Worm (Caenorhabditis elegans) whole organism, young adult: ENCODE measurements around the gene col-97.
A peak's percentile ranks its signal among the peaks of the same experiment; 100 is the strongest.

Experiments used
- C06A6.2 ChIP-seq: fragments of 200-800 bp; sonication (Bioruptor generic); conservative IDR thresholded peaks from 2 replicates; pipeline ENCODE4 v1.3.6; 2022; ENCODE audit warnings: missing genetic modification characterization, missing compliant biosample characterization
- F39B2.1 ChIP-seq: fragments of 200-800 bp; sonication (Bioruptor generic); IDR thresholded peaks from 2 replicates; pipeline ENCODE4 v1.3.6; 2022; ENCODE audit warnings: missing genetic modification reagents, missing genetic modification characterization, missing compliant biosample characterization
- K11D2.4 ChIP-seq: fragments of 200-800 bp; sonication (Bioruptor generic); IDR thresholded peaks from 2 replicates; pipeline ENCODE4 v1.3.6; 2022; ENCODE audit warnings: missing genetic modification reagents, missing genetic modification characterization, missing compliant biosample characterization
- Y56A3A.18 ChIP-seq: fragments of 200-800 bp; sonication (Bioruptor generic); IDR thresholded peaks from 2 replicates; pipeline ENCODE4 v1.3.6; 2022; ENCODE audit warnings: missing genetic modification reagents, missing genetic modification characterization, missing compliant biosample characterization
- Y79H2A.3 ChIP-seq: fragments of 200-800 bp; sonication (Bioruptor generic); conservative IDR thresholded peaks from 2 replicates; pipeline ENCODE4 v1.3.6; 2022; ENCODE audit warnings: missing genetic modification reagents, missing genetic modification characterization, missing compliant biosample characterization
- Y95B8A.8 ChIP-seq: fragments of 200-800 bp; sonication (Bioruptor generic); IDR thresholded peaks from 2 replicates; pipeline ENCODE4 v1.3.6; 2022; ENCODE audit warnings: missing genetic modification reagents, missing genetic modification characterization, missing compliant biosample characterization
- ZK185.1 ChIP-seq: sonication (generic microtip); optimal IDR thresholded peaks from 2 replicates; lab custom pipeline; 2016; ENCODE audit warnings: mild to moderate bottlenecking, missing genetic modification characterization, missing compliant biosample characterization; ENCODE audit not compliant: poor library complexity, severe bottlenecking
- akir-1 ChIP-seq: fragments of 200-800 bp; sonication (Bioruptor generic); optimal IDR thresholded peaks from 2 replicates; lab custom pipeline; 2018; ENCODE audit warnings: mild to moderate bottlenecking, missing genetic modification characterization, moderate library complexity, missing compliant biosample characterization
- ama-1 ChIP-seq, 3 experiments: fragments of 150-350 bp in 1 of 3; sonication (generic microtip) in 2 of 3; optimal IDR thresholded peaks; 2 replicates each; lab custom pipeline; 2014 to 2018; ENCODE audit warnings: missing biosample characterization in 2 of 3, missing genetic modification characterization in 2 of 3, missing genetic modification reagents in 2 of 3
- aptf-2 ChIP-seq: fragments of 200-800 bp; sonication (Bioruptor generic); conservative IDR thresholded peaks from 2 replicates; pipeline ENCODE4 v1.3.6; 2022; ENCODE audit warnings: missing genetic modification reagents, missing genetic modification characterization, missing compliant biosample characterization
- aptf-3 ChIP-seq: fragments of 200-800 bp; sonication (Bioruptor generic); IDR thresholded peaks from 2 replicates; pipeline ENCODE4 v1.3.6; 2022; ENCODE audit warnings: missing genetic modification characterization, missing compliant biosample characterization
- atf-7 ChIP-seq: sonication (generic microtip); optimal IDR thresholded peaks from 2 replicates; lab custom pipeline; 2017; ENCODE audit warnings: mild to moderate bottlenecking, missing genetic modification characterization, missing compliant biosample characterization
- cebp-1 ChIP-seq, 2 experiments: fragments of 200-800 bp in 1 of 2; sonication (Bioruptor generic) in 1 of 2; sonication (generic microtip) in 1 of 2; IDR thresholded peaks in 1 of 2; optimal IDR thresholded peaks in 1 of 2; 2 replicates each; pipeline versions ENCODE4 v1.3.6 to Lab custom; 2017 to 2022; ENCODE audit warnings: missing compliant biosample characterization in 2 of 2, missing genetic modification characterization in 2 of 2, mild to moderate bottlenecking in 1 of 2, missing genetic modification reagents in 1 of 2, moderate library complexity in 1 of 2
- cebp-2 ChIP-seq: fragments of 200-800 bp; sonication (Bioruptor generic); IDR thresholded peaks from 2 replicates; pipeline ENCODE4 v1.3.6; 2022; ENCODE audit warnings: missing genetic modification characterization, missing compliant biosample characterization
- ceh-27 ChIP-seq: fragments of 200-800 bp; sonication (Bioruptor generic); optimal IDR thresholded peaks from 2 replicates; lab custom pipeline; 2018; ENCODE audit warnings: mild to moderate bottlenecking, missing genetic modification characterization, moderate library complexity, missing compliant biosample characterization
- egl-18 ChIP-seq: fragments of 200-800 bp; sonication (Bioruptor generic); IDR thresholded peaks from 2 replicates; pipeline ENCODE4 v1.3.6; 2022; ENCODE audit warnings: missing genetic modification reagents, missing genetic modification characterization, missing compliant biosample characterization
- egl-44 ChIP-seq: fragments of 200-800 bp; sonication (Bioruptor generic); IDR thresholded peaks from 2 replicates; pipeline ENCODE4 v1.3.6; 2022; ENCODE audit warnings: missing genetic modification reagents, missing genetic modification characterization, missing compliant biosample characterization
- ekl-4 ChIP-seq: fragments of 200-800 bp; sonication (Bioruptor generic); IDR thresholded peaks from 2 replicates; pipeline ENCODE4 v1.3.6; 2022; ENCODE audit warnings: missing genetic modification reagents, missing genetic modification characterization, missing compliant biosample characterization
- ets-4 ChIP-seq: fragments of 200-800 bp; sonication (Bioruptor generic); optimal IDR thresholded peaks from 2 replicates; lab custom pipeline; 2018; ENCODE audit warnings: mild to moderate bottlenecking, missing genetic modification characterization, missing compliant biosample characterization
- hlh-26 ChIP-seq: fragments of 200-800 bp; sonication (Bioruptor generic); conservative IDR thresholded peaks from 2 replicates; pipeline ENCODE4 v1.3.6; 2022; ENCODE audit warnings: missing genetic modification reagents, missing genetic modification characterization, missing compliant biosample characterization
- hmg-1.2 ChIP-seq: fragments of 200-800 bp; sonication (Bioruptor generic); IDR thresholded peaks from 2 replicates; pipeline ENCODE4 v1.3.6; 2022; ENCODE audit warnings: missing genetic modification reagents, missing genetic modification characterization, missing compliant biosample characterization
- lag-1 ChIP-seq: fragments of 200-800 bp; sonication (Bioruptor generic); IDR thresholded peaks from 2 replicates; pipeline ENCODE4 v1.3.6; 2022; ENCODE audit warnings: missing genetic modification reagents, missing genetic modification characterization, missing compliant biosample characterization
- lir-1 ChIP-seq: fragments of 200-800 bp; sonication (Bioruptor generic); conservative IDR thresholded peaks from 2 replicates; pipeline ENCODE4 v1.3.6; 2022; ENCODE audit warnings: missing genetic modification reagents, missing genetic modification characterization, missing compliant biosample characterization
- lsl-1 ChIP-seq: fragments of 200-800 bp; sonication (Bioruptor generic); optimal IDR thresholded peaks from 2 replicates; lab custom pipeline; 2018; ENCODE audit warnings: mild to moderate bottlenecking, missing genetic modification characterization, moderate library complexity, missing compliant biosample characterization
- madf-3 ChIP-seq: fragments of 200-800 bp; sonication (Bioruptor generic); IDR thresholded peaks from 2 replicates; pipeline ENCODE4 v1.3.6; 2022; ENCODE audit warnings: missing genetic modification reagents, missing genetic modification characterization, missing compliant biosample characterization
- madf-6 ChIP-seq: fragments of 200-800 bp; sonication (Bioruptor generic); IDR thresholded peaks from 2 replicates; pipeline ENCODE4 v1.3.6; 2022; ENCODE audit warnings: missing genetic modification reagents, missing genetic modification characterization, missing compliant biosample characterization
- mes-4 ChIP-seq: sonication (generic microtip); optimal IDR thresholded peaks from 2 replicates; lab custom pipeline; 2016; ENCODE audit warnings: missing genotype, missing genetic modification characterization, missing compliant biosample characterization
- mxl-1 ChIP-seq: sonication (generic microtip); optimal IDR thresholded peaks from 2 replicates; lab custom pipeline; 2016; ENCODE audit warnings: missing genetic modification characterization, missing compliant biosample characterization
- nhr-120 ChIP-seq: fragments of 200-800 bp; sonication (Bioruptor generic); IDR thresholded peaks from 2 replicates; pipeline ENCODE4 v1.3.6; 2022; ENCODE audit warnings: missing genetic modification characterization, missing compliant biosample characterization
- nhr-80 ChIP-seq: sonication (generic microtip); optimal IDR thresholded peaks from 2 replicates; lab custom pipeline; 2016; ENCODE audit warnings: missing genetic modification characterization, missing compliant biosample characterization
- nhr-90 ChIP-seq: sonication (generic microtip); optimal IDR thresholded peaks from 2 replicates; lab custom pipeline; 2016; ENCODE audit warnings: missing genotype, mild to moderate bottlenecking, missing genetic modification characterization, missing compliant biosample characterization
- pha-4 ChIP-seq: fragments of 150-350 bp; sonication (generic microtip); optimal IDR thresholded peaks from 2 replicates; lab custom pipeline; 2014; ENCODE audit warnings: missing biosample characterization, missing genetic modification reagents, missing genetic modification characterization
- rec-8 ChIP-seq, 2 experiments: sonication (generic microtip); optimal IDR thresholded peaks; 2 replicates each; lab custom pipeline; 2016; ENCODE audit warnings: mild to moderate bottlenecking in 2 of 2, missing genetic modification characterization in 2 of 2, missing genetic modification reagents in 2 of 2, missing genotype in 2 of 2, missing biosample characterization in 1 of 2, missing compliant biosample characterization in 1 of 2, moderate library complexity in 1 of 2
- somi-1 ChIP-seq: fragments of 200-800 bp; sonication (Bioruptor generic); optimal IDR thresholded peaks from 2 replicates; lab custom pipeline; 2018; ENCODE audit warnings: mild to moderate bottlenecking, missing genetic modification characterization, missing compliant biosample characterization
- tbp1 ChIP-seq: fragments of 200-800 bp; sonication (Bioruptor generic); optimal IDR thresholded peaks from 2 replicates; lab custom pipeline; 2018; ENCODE audit warnings: mild to moderate bottlenecking, missing genetic modification characterization, missing compliant biosample characterization
- unc-130 ChIP-seq: sonication (generic microtip); optimal IDR thresholded peaks from 2 replicates; lab custom pipeline; 2016; ENCODE audit warnings: missing genetic modification reagents, missing genetic modification characterization, missing compliant biosample characterization
- unc-62 ChIP-seq: fragments of 150-350 bp; optimal IDR thresholded peaks from 2 replicates; lab custom pipeline; 2014; ENCODE audit warnings: missing biosample characterization, missing genetic modification reagents, missing genetic modification characterization
- xnd-1 ChIP-seq: sonication (generic microtip); optimal IDR thresholded peaks from 2 replicates; lab custom pipeline; 2016; ENCODE audit warnings: missing genotype, missing genetic modification reagents, missing genetic modification characterization, missing compliant biosample characterization
- ztf-18 ChIP-seq: sonication (generic microtip); optimal IDR thresholded peaks from 2 replicates; lab custom pipeline; 2016; ENCODE audit warnings: missing genotype, mild to moderate bottlenecking, missing genetic modification characterization, missing compliant biosample characterization
- ztf-25 ChIP-seq: fragments of 200-800 bp; sonication (Bioruptor generic); IDR thresholded peaks from 2 replicates; pipeline ENCODE4 v1.3.6; 2022; ENCODE audit warnings: missing genetic modification reagents, missing genetic modification characterization, missing compliant biosample characterization
- ztf-28 ChIP-seq: fragments of 200-800 bp; sonication (Bioruptor generic); IDR thresholded peaks from 2 replicates; pipeline ENCODE4 v1.3.6; 2022; ENCODE audit warnings: missing genetic modification reagents, missing genetic modification characterization, missing compliant biosample characterization

Gene col-97

ce11 chrIII:12967437-12968043 is 26.0 kb downstream of the col-97 start (continued):
- TF ChIP-seq cebp-2 = no peak
- no peak for TF ChIP-seq ama-1 (optimal IDR thresholded peaks at IDR 0.05; lab: Kevin White, UChicago)
- TF ChIP-seq ama-1 (GFP tag; optimal IDR thresholded peaks at IDR 0.05; lab: Kevin White, UChicago) = no peak
- peak; percentile 93 for TF ChIP-seq lsl-1 (GFP tag; lab: Kevin White, UChicago)
- no peak for TF ChIP-seq mxl-1 (tag; lab: Kevin White, UChicago)
- no peak for TF ChIP-seq nhr-90 (tag; lab: Kevin White, UChicago)
- no peak for TF ChIP-seq ztf-25 (GFP tag; lab: Robert Waterston, UW)
- no peak for TF ChIP-seq hlh-26 (GFP tag; lab: Robert Waterston, UW)
- no peak for TF ChIP-seq Y79H2A.3
- no peak for TF ChIP-seq unc-130
- TF ChIP-seq ekl-4 = no peak
- TF ChIP-seq xnd-1 (tag; lab: Kevin White, UChicago) = peak; percentile 80
- TF ChIP-seq aptf-2 (GFP tag; lab: Robert Waterston, UW) = no peak
- TF ChIP-seq, all 124 proteins: peak for 9

ce11 chrIII:12966895-12967294 is 26.6 kb downstream of the col-97 start, which contains the start of gene ttm-1:
Gene ttm-1, minus strand, starts transcription at chrIII:12966995.
- no peak for TF ChIP-seq somi-1 (GFP tag; lab: Kevin White, UChicago)
- TF ChIP-seq rec-8 (tag; optimal IDR thresholded peaks at IDR 0.05; lab: Kevin White, UChicago) = no peak
- TF ChIP-seq ZK185.1 = no peak
- TF ChIP-seq hmg-1.2 = no peak
- TF ChIP-seq ztf-28 (GFP tag; lab: Robert Waterston, UW) = no peak

ce11 chrIII:12960705-12961104 is 32.8 kb downstream of the col-97 start:
- no peak for TF ChIP-seq xnd-1 (tag; lab: Kevin White, UChicago)
- no peak for TF ChIP-seq Y95B8A.8 (GFP tag; lab: Robert Waterston, UW)
- TF ChIP-seq K11D2.4 (GFP tag; lab: Robert Waterston, UW) = no peak
- TF ChIP-seq aptf-3 (GFP tag; lab: Robert Waterston, UW) = no peak
- TF ChIP-seq hlh-26 (GFP tag; lab: Robert Waterston, UW) = no peak
- no peak for TF ChIP-seq egl-18 (GFP tag; lab: Robert Waterston, UW)
- TF ChIP-seq C06A6.2 (GFP tag; lab: Robert Waterston, UW) = no peak
- no peak for TF ChIP-seq atf-7 (tag; lab: Kevin White, UChicago)
- no peak for TF ChIP-seq ceh-27 (GFP tag; lab: Kevin White, UChicago)
- TF ChIP-seq somi-1 (GFP tag; lab: Kevin White, UChicago) = no peak
- no peak for TF ChIP-seq tbp1 (GFP tag; lab: Kevin White, UChicago)
- no peak for TF ChIP-seq ets-4 (GFP tag; lab: Kevin White, UChicago)
- TF ChIP-seq Y56A3A.18 (GFP tag; lab: Robert Waterston, UW) = no peak
- no peak for TF ChIP-seq cebp-1 (GFP tag; IDR thresholded peaks at IDR 0.05; lab: Robert Waterston, UW)
- TF ChIP-seq cebp-1 (tag; optimal IDR thresholded peaks at IDR 0.05; lab: Kevin White, UChicago) = peak; percentile 25
- no peak for TF ChIP-seq akir-1
- TF ChIP-seq ztf-18 (tag; lab: Kevin White, UChicago) = no peak
- TF ChIP-seq nhr-90 (tag; lab: Kevin White, UChicago) = no peak
- TF ChIP-seq madf-3 (GFP tag; lab: Robert Waterston, UW) = no peak
- peak; percentile 74 for TF ChIP-seq unc-62 (GFP tag; lab: Kevin White, UChicago)
- peak; percentile 73 for TF ChIP-seq nhr-80 (tag; lab: Kevin White, UChicago)
- TF ChIP-seq F39B2.1 (GFP tag; lab: Robert Waterston, UW) = no peak
- no peak for TF ChIP-seq nhr-120
- TF ChIP-seq egl-44 = no peak
- TF ChIP-seq mes-4 (tag; lab: Kevin White, UChicago) = no peak
- peak; percentile 54 for TF ChIP-seq pha-4 (tag; lab: Kevin White, UChicago)
- TF ChIP-seq madf-6 (GFP tag; lab: Robert Waterston, UW) = no peak
- no peak for TF ChIP-seq lag-1 (GFP tag; lab: Robert Waterston, UW)
- no peak for TF ChIP-seq lir-1
